Fruit fly (Drosophila melanogaster): ENCODE results near the gene pira.

pira gene

DNA sequence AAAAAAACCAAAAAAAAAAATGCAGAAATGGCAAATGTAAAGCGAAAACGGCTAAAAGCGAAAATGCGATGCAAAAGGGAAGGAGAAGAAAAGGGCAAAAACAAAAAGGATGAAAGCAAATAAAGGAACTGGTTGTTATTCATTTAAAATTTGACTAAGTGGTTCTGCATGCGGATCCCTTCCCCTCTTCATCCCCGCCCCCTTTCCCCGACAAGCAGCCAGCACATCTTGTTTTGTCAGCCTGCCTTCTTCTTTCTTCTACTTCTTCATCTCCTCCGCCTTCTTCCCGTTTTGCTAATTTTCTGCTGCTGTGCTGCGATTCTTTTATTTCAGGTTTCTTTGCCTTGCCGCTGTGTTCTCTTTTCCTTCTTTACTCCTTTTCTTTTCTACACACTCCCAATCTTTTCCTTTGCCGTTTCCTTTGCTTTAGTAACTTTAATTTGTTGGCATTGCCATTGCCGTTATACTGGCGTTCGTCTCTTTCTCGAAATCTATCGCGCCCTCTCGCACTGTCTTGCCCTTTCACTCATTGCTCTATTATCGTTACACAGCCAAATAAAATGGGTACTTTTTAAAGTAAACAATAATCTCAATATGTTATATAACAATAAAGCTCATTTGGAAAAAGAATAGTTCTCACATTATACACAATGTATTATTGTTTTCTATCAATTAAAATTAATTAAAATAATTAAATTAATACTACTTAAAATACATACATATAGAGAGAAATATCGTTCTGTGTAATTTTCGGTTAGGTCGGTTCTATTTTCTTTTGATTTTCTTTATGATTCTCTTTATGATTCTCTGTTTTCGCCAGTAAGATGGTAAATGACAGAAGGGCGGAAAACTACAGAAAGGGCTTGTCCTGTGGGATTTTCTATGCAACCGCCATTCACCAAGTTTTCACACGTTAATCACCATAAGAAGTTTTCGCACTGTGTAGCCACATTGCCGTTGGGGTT, 15.4 kb downstream of the pira start (continued):
- TF ChIP-seq CG8281 (tag; optimal IDR thresholded peaks at IDR 0.05), result peak; percentile 30
- peak; percentile 44 for TF ChIP-seq CG17359 (tag; optimal IDR thresholded peaks at IDR 0.05)
- no peak for TF ChIP-seq Abd-B (GFP tag; optimal IDR thresholded peaks at IDR 0.05)
- TF ChIP-seq lov (optimal IDR thresholded peaks at IDR 0.05), result no peak
- TF ChIP-seq lov (GFP tag; IDR thresholded peaks at IDR 0.05), result no peak
- no peak for TF ChIP-seq sr (GFP tag; IDR thresholded peaks at IDR 0.05)
- TF ChIP-seq schlank (tag; optimal IDR thresholded peaks at IDR 0.05), result no peak
- TF ChIP-seq Blimp-1 (GFP tag; optimal IDR thresholded peaks at IDR 0.05), result peak; percentile 79
- TF ChIP-seq salm (tag; optimal IDR thresholded peaks at IDR 0.05), result no peak
- no peak for TF ChIP-seq gt (GFP tag; IDR thresholded peaks at IDR 0.05)
- TF ChIP-seq amos (GFP tag; IDR thresholded peaks at IDR 0.05; ENCODE audit: partially characterized antibody), result no peak
- no peak for TF ChIP-seq Dp (GFP tag; optimal IDR thresholded peaks at IDR 0.05)
- TF ChIP-seq CG7745 (tag; optimal IDR thresholded peaks at IDR 0.05), result peak; percentile 37
- no peak for TF ChIP-seq cad (GFP tag; optimal IDR thresholded peaks at IDR 0.05)
- TF ChIP-seq bbx (GFP tag; IDR thresholded peaks at IDR 0.05; ENCODE audit: partially characterized antibody), result no peak
- TF ChIP-seq slp2 (GFP tag; optimal IDR thresholded peaks at IDR 0.05), result no peak
- no peak for TF ChIP-seq vfl (GFP tag; optimal IDR thresholded peaks at IDR 0.05)
- no peak for TF ChIP-seq hbn (GFP tag; IDR thresholded peaks at IDR 0.05; ENCODE audit: partially characterized antibody)
- no peak for TF ChIP-seq ash1 (GFP tag; optimal IDR thresholded peaks at IDR 0.05)
- peak; percentile 30 for TF ChIP-seq CG12155 (GFP tag; optimal IDR thresholded peaks at IDR 0.05)
- TF ChIP-seq kni (GFP tag; optimal IDR thresholded peaks at IDR 0.05), result no peak
- TF ChIP-seq CG12219 (GFP tag; optimal IDR thresholded peaks at IDR 0.05), result no peak
- TF ChIP-seq cas (GFP tag; IDR thresholded peaks at IDR 0.05), result no peak
- no peak for TF ChIP-seq CG15514 (GFP tag; optimal IDR thresholded peaks at IDR 0.05)
- no peak for TF ChIP-seq CG11456 (GFP tag; IDR thresholded peaks at IDR 0.05)
- TF ChIP-seq pum (GFP tag; optimal IDR thresholded peaks at IDR 0.05), result no peak
- no peak for TF ChIP-seq unc-4 (GFP tag; IDR thresholded peaks at IDR 0.05; ENCODE audit: partially characterized antibody)
- no peak for TF ChIP-seq CG34224 (GFP tag; IDR thresholded peaks at IDR 0.05; ENCODE audit: partially characterized antibody)
- TF ChIP-seq CHES-1-like (GFP tag; optimal IDR thresholded peaks at IDR 0.05), result no peak
- TF ChIP-seq Trl (optimal IDR thresholded peaks at IDR 0.05), result no peak
- no peak for TF ChIP-seq Trl (GFP tag; optimal IDR thresholded peaks at IDR 0.05)
- TF ChIP-seq CG2120 (GFP tag; optimal IDR thresholded peaks at IDR 0.05), result no peak
- TF ChIP-seq dmrt99B (tag; optimal IDR thresholded peaks at IDR 0.05), result peak; percentile 75
- no peak for TF ChIP-seq pan (optimal IDR thresholded peaks at IDR 0.05)
- TF ChIP-seq pan (GFP tag; optimal IDR thresholded peaks at IDR 0.05 in 1 of 2, IDR thresholded peaks at IDR 0.05 in 1 of 2), result peak in 1 of 2 experiments; percentile 49
- peak; percentile 35 for TF ChIP-seq twi (tag; optimal IDR thresholded peaks at IDR 0.05)
- no peak for TF ChIP-seq Drgx (GFP tag; IDR thresholded peaks at IDR 0.05)
- no peak for TF ChIP-seq tup (GFP tag; optimal IDR thresholded peaks at IDR 0.05)
- TF ChIP-seq tin (GFP tag; optimal IDR thresholded peaks at IDR 0.05), result peak; percentile 36
- no peak for TF ChIP-seq grn (GFP tag; optimal IDR thresholded peaks at IDR 0.05)
- no peak for TF ChIP-seq CG7987 (GFP tag; optimal IDR thresholded peaks at IDR 0.05)
- no peak for TF ChIP-seq dimm (GFP tag; IDR thresholded peaks at IDR 0.05)
- no peak for TF ChIP-seq Hmx (GFP tag; optimal IDR thresholded peaks at IDR 0.05)
- TF ChIP-seq CG17612 (GFP tag; IDR thresholded peaks at IDR 0.05), result no peak
- TF ChIP-seq maf-S (GFP tag; optimal IDR thresholded peaks at IDR 0.05), result no peak
- no peak for TF ChIP-seq CG31224 (GFP tag; IDR thresholded peaks at IDR 0.05)
- no peak for TF ChIP-seq emc (GFP tag; optimal IDR thresholded peaks at IDR 0.05)
- TF ChIP-seq CG14860 (GFP tag; IDR thresholded peaks at IDR 0.05; ENCODE audit: partially characterized antibody), result no peak
- TF ChIP-seq Dref (GFP tag; IDR thresholded peaks at IDR 0.05), result no peak
- TF ChIP-seq sens (GFP tag), result peak; percentile 81

Measured in whole organism, embryonic.